Worm (Caenorhabditis elegans) whole organism, L2 larva: ENCODE measurements around the gene M04B2.7.

ENCODE experiments used
- ZK546.5 ChIP-seq: sonication (generic microtip); optimal IDR thresholded peaks from 2 replicates; lab custom pipeline; 2017; ENCODE audit warnings: missing biosample characterization, missing genetic modification characterization
- alr-1 ChIP-seq: fragments of 150-350 bp; optimal IDR thresholded peaks from 2 replicates; lab custom pipeline; 2014; ENCODE audit warnings: missing biosample characterization, missing genetic modification characterization
- aly-2 ChIP-seq: fragments of 150-350 bp; optimal IDR thresholded peaks from 2 replicates; lab custom pipeline; 2014; ENCODE audit warnings: missing biosample characterization, missing genetic modification characterization
- ceh-82 ChIP-seq: fragments of 150-350 bp; optimal IDR thresholded peaks from 2 replicates; lab custom pipeline; 2014; ENCODE audit warnings: missing biosample characterization, missing genetic modification characterization
- crh-2 ChIP-seq: sonication (generic microtip); optimal IDR thresholded peaks from 2 replicates; lab custom pipeline; 2017; ENCODE audit warnings: missing biosample characterization, missing genetic modification characterization
- elt-1 ChIP-seq: fragments of 150-350 bp; optimal IDR thresholded peaks from 2 replicates; lab custom pipeline; 2014; ENCODE audit warnings: missing biosample characterization, missing genetic modification characterization
- lin-11 ChIP-seq: fragments of 150-350 bp; sonication (generic microtip); optimal IDR thresholded peaks from 2 replicates; lab custom pipeline; 2014; ENCODE audit warnings: missing biosample characterization, missing genetic modification characterization, inconsistent platforms, mixed read lengths
- lin-13 ChIP-seq: fragments of 150-350 bp; optimal IDR thresholded peaks from 2 replicates; lab custom pipeline; 2014; ENCODE audit warnings: missing biosample characterization, missing genetic modification reagents, missing genetic modification characterization
- mab-5 ChIP-seq: fragments of 150-350 bp; optimal IDR thresholded peaks from 2 replicates; lab custom pipeline; 2014; ENCODE audit warnings: missing biosample characterization, missing genetic modification characterization
- nhr-11 ChIP-seq: fragments of 150-350 bp; optimal IDR thresholded peaks from 2 replicates; lab custom pipeline; 2014; ENCODE audit warnings: missing biosample characterization, missing genetic modification characterization
- nhr-237 ChIP-seq: fragments of 150-350 bp; optimal IDR thresholded peaks from 2 replicates; lab custom pipeline; 2014; ENCODE audit warnings: missing biosample characterization, missing genetic modification characterization
- nhr-6 ChIP-seq: fragments of 150-350 bp; optimal IDR thresholded peaks from 2 replicates; lab custom pipeline; 2014; ENCODE audit warnings: missing biosample characterization, missing genetic modification characterization
- sma-9 ChIP-seq, 2 experiments: fragments of 150-350 bp in 1 of 2; sonication (generic microtip) in 1 of 2; optimal IDR thresholded peaks; 2 replicates each; lab custom pipeline; 2014 to 2016; ENCODE audit warnings: missing genetic modification characterization in 2 of 2, mild to moderate bottlenecking in 1 of 2, missing biosample characterization in 1 of 2, missing compliant biosample characterization in 1 of 2, missing genetic modification reagents in 1 of 2, moderate library complexity in 1 of 2
- ztf-11 ChIP-seq: sonication (generic microtip); optimal IDR thresholded peaks from 2 replicates; lab custom pipeline; 2017; ENCODE audit warnings: missing biosample characterization, missing genetic modification characterization

Gene M04B2.7

DNA sequence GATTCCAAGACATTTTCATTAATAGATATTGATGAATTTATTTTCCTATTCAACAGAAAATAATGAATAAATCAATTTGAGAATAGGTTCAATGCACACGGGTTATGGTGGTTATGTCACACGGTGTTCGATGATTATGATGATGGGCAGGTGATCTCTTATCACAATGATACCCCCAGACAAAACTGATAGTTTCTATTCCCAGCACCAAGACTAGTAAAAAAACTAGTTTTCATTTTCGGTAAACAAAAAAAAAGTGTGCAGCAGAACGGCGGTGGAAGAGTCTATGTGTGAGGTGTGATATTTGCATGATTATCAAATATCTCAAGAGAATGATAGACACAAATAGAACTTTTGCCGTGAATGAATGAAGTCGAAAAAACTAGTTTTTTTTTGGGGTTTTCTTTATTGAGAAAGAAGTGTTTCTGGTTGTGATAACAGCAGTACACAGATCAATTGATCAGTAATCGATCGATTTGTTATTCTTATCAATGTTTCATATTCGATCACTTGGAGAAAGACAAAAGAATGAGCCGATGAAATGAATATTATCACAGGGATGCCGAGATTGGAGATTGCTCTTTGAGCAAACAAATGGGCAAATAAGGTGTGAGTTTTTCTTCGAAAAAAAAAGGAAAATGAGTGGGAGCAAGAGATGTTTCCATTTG is 60.5 kb downstream of the M04B2.7 start:
- TF ChIP-seq ceh-82 (tag; lab: Kevin White, UChicago) (no peak), ztf-11 (tag; lab: Kevin White, UChicago) (no peak), sma-9 (GFP tag; optimal IDR thresholded peaks at IDR 0.05; lab: Kevin White, UChicago) (peak; percentile 3), sma-9 (tag; optimal IDR thresholded peaks at IDR 0.05; lab: Kevin White, UChicago) (no peak), lin-11 (no peak), nhr-6 (tag; lab: Kevin White, UChicago) (no peak), alr-1 (tag; lab: Kevin White, UChicago) (no peak), elt-1 (tag; lab: Kevin White, UChicago) (no peak)

DNA sequence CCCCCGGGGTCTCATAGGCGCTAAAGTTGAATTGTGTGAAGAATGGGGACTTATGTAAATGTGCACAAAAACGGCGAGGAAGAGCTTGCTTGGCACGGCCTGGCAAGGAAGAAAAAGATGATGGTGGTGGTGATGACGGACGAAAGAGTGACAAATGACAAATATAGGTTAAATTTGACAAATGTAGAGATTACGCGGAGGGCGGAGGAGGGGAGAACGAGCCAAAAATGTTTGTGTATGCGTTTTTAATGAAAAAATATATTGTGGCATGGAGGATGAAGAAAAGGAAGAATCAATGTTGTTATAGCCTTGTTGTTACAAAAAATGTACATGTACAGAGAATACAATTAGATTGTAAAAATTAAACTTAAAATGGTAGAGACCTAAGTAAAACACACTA is 61.7 kb downstream of the M04B2.7 start:
- TF ChIP-seq mab-5 (tag; lab: Kevin White, UChicago) = peak; percentile 32
- TF ChIP-seq lin-13 = no peak
- TF ChIP-seq ZK546.5 = no peak
- TF ChIP-seq nhr-11 (tag; lab: Kevin White, UChicago) = no peak
- TF ChIP-seq crh-2 (tag; lab: Kevin White, UChicago) = no peak
- TF ChIP-seq aly-2 (tag; lab: Kevin White, UChicago) = no peak
- no peak for TF ChIP-seq nhr-237 (tag; lab: Kevin White, UChicago)
